Fruit fly (Drosophila melanogaster): ENCODE measurements around the gene Ddrgk1.

Ddrgk1 gene

DNA sequence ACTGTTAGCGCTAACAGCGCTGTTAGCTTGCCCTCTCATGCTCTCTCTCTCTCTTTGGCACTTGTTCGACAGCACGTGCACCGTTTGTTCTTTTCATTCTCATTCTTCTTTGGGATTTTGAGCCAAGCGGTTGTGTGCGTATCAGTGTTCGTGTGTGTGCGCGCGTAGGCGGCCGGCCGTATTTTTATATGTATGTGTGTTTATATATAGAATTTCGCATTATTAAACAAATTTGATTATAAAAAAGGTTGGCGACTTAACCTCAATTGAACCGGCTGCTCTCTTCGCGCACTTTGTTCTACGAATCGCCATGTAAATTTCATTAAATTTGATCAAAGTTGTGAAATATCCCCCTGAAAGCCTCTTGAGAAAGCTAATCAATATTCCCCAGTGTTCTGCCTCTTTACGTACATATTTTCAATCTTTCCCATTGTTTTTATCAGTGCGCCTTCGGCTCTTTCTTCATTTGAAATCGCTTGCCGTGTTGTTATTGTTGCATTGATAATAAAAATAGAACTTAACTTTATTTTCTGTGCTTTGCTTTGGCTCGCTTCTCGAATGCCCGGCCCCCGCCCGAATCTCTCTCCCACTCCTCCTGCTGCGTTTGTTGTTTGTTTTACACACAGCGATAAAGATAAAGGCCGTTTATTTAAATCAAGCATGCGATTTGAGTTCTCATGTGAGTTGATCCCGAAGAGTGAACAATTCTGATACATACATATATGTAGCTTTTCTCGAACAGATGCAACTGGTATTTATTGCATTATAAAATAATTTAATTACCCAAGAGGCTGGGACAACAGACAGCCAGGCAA lies 15.6 kb upstream of the Ddrgk1 start (continued):
- TF ChIP-seq zen2 (GFP tag; IDR thresholded peaks at IDR 0.05; ENCODE audit: partially characterized antibody) (no peak), CG13624 (GFP tag; optimal IDR thresholded peaks at IDR 0.05) (no peak), ind (GFP tag; optimal IDR thresholded peaks at IDR 0.05) (no peak), CG10462 (GFP tag; optimal IDR thresholded peaks at IDR 0.05) (no peak), CG17328 (GFP tag; IDR thresholded peaks at IDR 0.05) (no peak), Tbp (GFP tag; optimal IDR thresholded peaks at IDR 0.05) (no peak), Hmx (GFP tag; optimal IDR thresholded peaks at IDR 0.05) (no peak), ewg (GFP tag; optimal IDR thresholded peaks at IDR 0.05) (no peak), Side (GFP tag; optimal IDR thresholded peaks at IDR 0.05) (no peak), slbo (GFP tag; IDR thresholded peaks at IDR 0.05) (no peak), CG34376 (GFP tag; optimal IDR thresholded peaks at IDR 0.05) (peak; percentile 18), CG14667 (GFP tag; IDR thresholded peaks at IDR 0.05) (no peak), cato (GFP tag; optimal IDR thresholded peaks at IDR 0.05; ENCODE audit: borderline replicate concordance) (no peak), hth (optimal IDR thresholded peaks at IDR 0.05) (no peak), CG18619 (GFP tag; optimal IDR thresholded peaks at IDR 0.05) (no peak), CG9437 (GFP tag; optimal IDR thresholded peaks at IDR 0.05) (no peak), Adf1 (GFP tag; IDR thresholded peaks at IDR 0.05) (no peak), knrl (GFP tag; IDR thresholded peaks at IDR 0.05; ENCODE audit: partially characterized antibody) (no peak), CG16813 (GFP tag; IDR thresholded peaks at IDR 0.05; ENCODE audit: partially characterized antibody) (no peak), CG3847 (GFP tag; IDR thresholded peaks at IDR 0.05) (no peak), nmo (GFP tag; optimal IDR thresholded peaks at IDR 0.05) (no peak), nerfin-2 (GFP tag; IDR thresholded peaks at IDR 0.05; ENCODE audit: partially characterized antibody) (no peak), Jarid2 (GFP tag; optimal IDR thresholded peaks at IDR 0.05) (peak; percentile 47), CG10209 (GFP tag; optimal IDR thresholded peaks at IDR 0.05) (no peak), Ada2b (GFP tag; IDR thresholded peaks at IDR 0.05) (no peak), CG4820 (GFP tag; optimal IDR thresholded peaks at IDR 0.05) (no peak), Aef1 (GFP tag; IDR thresholded peaks at IDR 0.05) (no peak), CG4282 (GFP tag; optimal IDR thresholded peaks at IDR 0.05) (no peak), Trl (optimal IDR thresholded peaks at IDR 0.05) (peak; percentile 68 to 85), Trl (GFP tag; optimal IDR thresholded peaks at IDR 0.05) (no peak), CG8089 (GFP tag; optimal IDR thresholded peaks at IDR 0.05) (no peak), gcm2 (GFP tag; optimal IDR thresholded peaks at IDR 0.05) (no peak), seq (GFP tag; IDR thresholded peaks at IDR 0.05) (no peak), otp (GFP tag; IDR thresholded peaks at IDR 0.05) (no peak), luna (GFP tag; optimal IDR thresholded peaks at IDR 0.05) (no peak), Eip74EF (GFP tag; optimal IDR thresholded peaks at IDR 0.05) (no peak), CG12071 (GFP tag; optimal IDR thresholded peaks at IDR 0.05) (no peak), crol (GFP tag; IDR thresholded peaks at IDR 0.05) (peak; percentile 75), CG11093 (GFP tag; IDR thresholded peaks at IDR 0.05) (no peak), Opbp (GFP tag; IDR thresholded peaks at IDR 0.05; ENCODE audit: partially characterized antibody) (no peak), CG8359 (GFP tag; optimal IDR thresholded peaks at IDR 0.05; ENCODE audit: borderline replicate concordance) (no peak), z (GFP tag; IDR thresholded peaks at IDR 0.05) (no peak), Rfx (GFP tag; IDR thresholded peaks at IDR 0.05) (peak; percentile 28; the same call in 1 of the 2 replicates), ara (GFP tag; IDR thresholded peaks at IDR 0.05) (no peak), ab (GFP tag; optimal IDR thresholded peaks at IDR 0.05) (no peak), CG11247 (GFP tag; IDR thresholded peaks at IDR 0.05) (no peak), NK7.1 (GFP tag; optimal IDR thresholded peaks at IDR 0.05) (no peak), CG14965 (GFP tag; optimal IDR thresholded peaks at IDR 0.05; ENCODE audit: borderline replicate concordance) (no peak), CG9797 (GFP tag; optimal IDR thresholded peaks at IDR 0.05) (no peak), CG4404 (GFP tag; IDR thresholded peaks at IDR 0.05) (no peak), grau (tag; optimal IDR thresholded peaks at IDR 0.05) (no peak)
